Worm (Caenorhabditis elegans) whole organism, L4 larva: ENCODE measurements around the gene C07A12.18.
A peak's percentile ranks its signal among the peaks of the same experiment; 100 is the strongest.

Experiments used
- F44E2.7 ChIP-seq: fragments of 200-800 bp; sonication (Bioruptor generic); IDR thresholded peaks from 2 replicates; pipeline ENCODE4 v2.1.2; 2022; ENCODE audit warnings: missing genetic modification characterization, missing compliant biosample characterization
- R02D3.7 ChIP-seq: fragments of 150-350 bp; sonication (generic microtip); optimal IDR thresholded peaks from 3 replicates; lab custom pipeline; 2014; ENCODE audit warnings: missing biosample characterization, missing genetic modification characterization
- T20F7.1 ChIP-seq: fragments of 200-800 bp; sonication (Bioruptor generic); optimal IDR thresholded peaks from 2 replicates; lab custom pipeline; 2018; ENCODE audit warnings: mild to moderate bottlenecking, missing genetic modification characterization, missing compliant biosample characterization
- Y105C5A.15 ChIP-seq: fragments of 200-800 bp; sonication (Bioruptor generic); IDR thresholded peaks from 2 replicates; pipeline ENCODE4 v1.3.6; 2022; ENCODE audit warnings: missing genetic modification characterization, missing compliant biosample characterization
- Y48G9A.11 ChIP-seq: fragments of 200-800 bp; sonication (Bioruptor generic); IDR thresholded peaks from 2 replicates; pipeline ENCODE4 v1.3.6; 2022; ENCODE audit warnings: missing genetic modification reagents, missing genetic modification characterization, missing compliant biosample characterization
- Y5F2A.4 ChIP-seq: fragments of 200-800 bp; sonication (Bioruptor generic); optimal IDR thresholded peaks from 2 replicates; lab custom pipeline; 2018; ENCODE audit warnings: mild to moderate bottlenecking, missing genetic modification characterization, missing compliant biosample characterization
- ZK337.2 ChIP-seq: fragments of 200-800 bp; sonication (Bioruptor generic); IDR thresholded peaks from 2 replicates; pipeline ENCODE4 v1.3.6; 2022; ENCODE audit warnings: missing genetic modification reagents, missing genetic modification characterization, missing compliant biosample characterization
- arid-1 ChIP-seq: fragments of 200-800 bp; sonication (Bioruptor generic); conservative IDR thresholded peaks from 2 replicates; pipeline ENCODE4 v1.3.6; 2022; ENCODE audit warnings: missing genetic modification reagents, missing genetic modification characterization, missing compliant biosample characterization
- ceh-28 ChIP-seq: fragments of 150-350 bp; optimal IDR thresholded peaks from 2 replicates; lab custom pipeline; 2014; ENCODE audit warnings: missing biosample characterization, missing genetic modification reagents, missing genetic modification characterization
- ceh-32 ChIP-seq: sonication (generic microtip); optimal IDR thresholded peaks from 2 replicates; lab custom pipeline; 2016; ENCODE audit warnings: mild to moderate bottlenecking, missing genetic modification characterization, missing compliant biosample characterization; ENCODE audit not compliant: poor library complexity
- ceh-82 ChIP-seq: sonication (generic microtip); optimal IDR thresholded peaks from 2 replicates; lab custom pipeline; 2017; ENCODE audit warnings: missing biosample characterization, missing genetic modification characterization
- ctbp-1 ChIP-seq: fragments of 200-800 bp; sonication (Bioruptor generic); IDR thresholded peaks from 2 replicates; pipeline ENCODE4 v1.3.6; 2022; ENCODE audit warnings: missing genetic modification reagents, missing genetic modification characterization, missing compliant biosample characterization
- daf-16 ChIP-seq, 3 experiments: sonication (generic microtip); optimal IDR thresholded peaks; 2 replicates each; lab custom pipeline; 2016 to 2017; ENCODE audit warnings: missing genetic modification characterization in 3 of 3, missing genetic modification reagents in 3 of 3, mild to moderate bottlenecking in 2 of 3, missing compliant biosample characterization in 2 of 3, missing biosample characterization in 1 of 3, moderate library complexity in 1 of 3
- daf-8 ChIP-seq: fragments of 200-800 bp; sonication (Bioruptor generic); IDR thresholded peaks from 2 replicates; pipeline ENCODE4 v1.3.6; 2022; ENCODE audit warnings: missing genetic modification characterization, missing compliant biosample characterization
- dmd-6 ChIP-seq: fragments of 200-800 bp; sonication (Bioruptor generic); IDR thresholded peaks from 2 replicates; pipeline ENCODE4 v1.3.6; 2022; ENCODE audit warnings: missing genetic modification reagents, missing genetic modification characterization, missing compliant biosample characterization
- dmd-8 ChIP-seq: fragments of 200-800 bp; sonication (Bioruptor generic); IDR thresholded peaks from 2 replicates; pipeline ENCODE4 v1.3.6; 2022; ENCODE audit warnings: missing genetic modification characterization, missing compliant biosample characterization
- dpl-1 ChIP-seq: fragments of 150-350 bp; optimal IDR thresholded peaks from 2 replicates; lab custom pipeline; 2014; ENCODE audit warnings: missing biosample characterization, missing genetic modification reagents, missing genetic modification characterization
- dve-1 ChIP-seq: sonication (generic microtip); optimal IDR thresholded peaks from 2 replicates; lab custom pipeline; 2017; ENCODE audit warnings: antibody characterized with exemption, mild to moderate bottlenecking, missing genetic modification characterization, missing compliant biosample characterization; ENCODE audit not compliant: insufficient read depth
- egl-27 ChIP-seq: sonication (generic microtip); optimal IDR thresholded peaks from 3 replicates; lab custom pipeline; 2017; ENCODE audit warnings: missing biosample characterization, missing genetic modification reagents, missing genetic modification characterization
- hlh-11 ChIP-seq: fragments of 200-800 bp; sonication (Bioruptor generic); optimal IDR thresholded peaks from 2 replicates; lab custom pipeline; 2018; ENCODE audit warnings: mild to moderate bottlenecking, missing genetic modification characterization, missing compliant biosample characterization
- hlh-30 ChIP-seq: sonication (generic microtip); optimal IDR thresholded peaks from 2 replicates; lab custom pipeline; 2017; ENCODE audit warnings: antibody characterized with exemption, mild to moderate bottlenecking, missing genetic modification characterization, missing compliant biosample characterization; ENCODE audit not compliant: insufficient read depth
- jun-1 ChIP-seq: fragments of 150-350 bp; optimal IDR thresholded peaks from 2 replicates; lab custom pipeline; 2014; ENCODE audit warnings: missing biosample characterization, missing genetic modification reagents, missing genetic modification characterization
- lin-1 ChIP-seq: fragments of 200-800 bp; sonication (Bioruptor generic); IDR thresholded peaks from 2 replicates; pipeline ENCODE4 v1.3.6; 2022; ENCODE audit warnings: missing genetic modification reagents, missing genetic modification characterization, missing compliant biosample characterization
- lin-15B ChIP-seq: fragments of 150-350 bp; sonication (generic microtip); optimal IDR thresholded peaks from 3 replicates; lab custom pipeline; 2014; ENCODE audit warnings: missing biosample characterization, missing genetic modification characterization
- lin-39 ChIP-seq: fragments of 150-350 bp; optimal IDR thresholded peaks from 2 replicates; lab custom pipeline; 2014; ENCODE audit warnings: missing biosample characterization, missing genetic modification reagents, missing genetic modification characterization
- lsy-2 ChIP-seq, 2 experiments: fragments of 150-350 bp in 1 of 2; sonication (generic microtip) in 1 of 2; optimal IDR thresholded peaks; 2 replicates each; lab custom pipeline; 2014 to 2017; ENCODE audit warnings: missing biosample characterization in 2 of 2, missing genetic modification characterization in 2 of 2
- mep-1 ChIP-seq: fragments of 150-350 bp; sonication (generic microtip); optimal IDR thresholded peaks from 3 replicates; lab custom pipeline; 2014; ENCODE audit warnings: missing biosample characterization, missing genetic modification characterization
- mxl-2 ChIP-seq: fragments of 200-800 bp; sonication (Bioruptor generic); conservative IDR thresholded peaks from 2 replicates; pipeline ENCODE4 v1.3.6; 2022; ENCODE audit warnings: missing genetic modification reagents, missing genetic modification characterization, missing compliant biosample characterization
- mxl-3 ChIP-seq: fragments of 200-800 bp; sonication (Bioruptor generic); optimal IDR thresholded peaks from 2 replicates; lab custom pipeline; 2018; ENCODE audit warnings: mild to moderate bottlenecking, missing genetic modification characterization, missing compliant biosample characterization
- nhr-10 ChIP-seq: fragments of 150-350 bp; optimal IDR thresholded peaks from 2 replicates; lab custom pipeline; 2014; ENCODE audit warnings: missing biosample characterization, missing genetic modification characterization
- nhr-102 ChIP-seq: sonication (generic microtip); optimal IDR thresholded peaks from 2 replicates; lab custom pipeline; 2016; ENCODE audit warnings: mild to moderate bottlenecking, missing genetic modification characterization, moderate library complexity, missing compliant biosample characterization
- nhr-237 ChIP-seq: sonication (generic microtip); optimal IDR thresholded peaks from 2 replicates; lab custom pipeline; 2017; ENCODE audit warnings: missing biosample characterization, missing genetic modification characterization
- nhr-25 ChIP-seq: sonication (generic microtip); optimal IDR thresholded peaks from 2 replicates; lab custom pipeline; 2017; ENCODE audit warnings: missing genetic modification characterization, mild to moderate bottlenecking, missing compliant biosample characterization, antibody characterized with exemption, moderate library complexity, borderline replicate concordance; ENCODE audit not compliant: insufficient read depth
- nhr-28 ChIP-seq: fragments of 150-350 bp; optimal IDR thresholded peaks from 2 replicates; lab custom pipeline; 2014; ENCODE audit warnings: missing biosample characterization, missing genetic modification characterization
- nhr-42 ChIP-seq: fragments of 200-800 bp; sonication (Bioruptor generic); IDR thresholded peaks from 2 replicates; pipeline ENCODE4 v1.3.6; 2022; ENCODE audit warnings: missing genetic modification characterization, missing compliant biosample characterization
- nhr-48 ChIP-seq: sonication (generic microtip); optimal IDR thresholded peaks from 2 replicates; lab custom pipeline; 2016; ENCODE audit warnings: mild to moderate bottlenecking, missing genetic modification characterization, missing compliant biosample characterization
- nhr-6 ChIP-seq: fragments of 150-350 bp; optimal IDR thresholded peaks from 2 replicates; lab custom pipeline; 2014; ENCODE audit warnings: missing biosample characterization, missing genetic modification characterization
- nhr-77 ChIP-seq: fragments of 150-350 bp; optimal IDR thresholded peaks from 2 replicates; lab custom pipeline; 2014; ENCODE audit warnings: missing biosample characterization, missing genetic modification characterization
- pqm-1 ChIP-seq: sonication (generic microtip); optimal IDR thresholded peaks from 2 replicates; lab custom pipeline; 2017; ENCODE audit warnings: missing biosample characterization, missing genetic modification characterization
- snpc-1.2 ChIP-seq: fragments of 200-800 bp; sonication (Bioruptor generic); IDR thresholded peaks from 2 replicates; pipeline ENCODE4 v1.3.6; 2022; ENCODE audit warnings: missing genetic modification reagents, missing genetic modification characterization, missing compliant biosample characterization
- snpc-4 ChIP-seq: fragments of 150-350 bp; optimal IDR thresholded peaks from 2 replicates; lab custom pipeline; 2014; ENCODE audit warnings: missing biosample characterization, missing genetic modification characterization
- unc-130 ChIP-seq: sonication (generic microtip); optimal IDR thresholded peaks from 2 replicates; lab custom pipeline; 2016; ENCODE audit warnings: missing genetic modification reagents, missing genetic modification characterization, missing compliant biosample characterization
- unc-39 ChIP-seq: sonication (generic microtip); optimal IDR thresholded peaks from 2 replicates; lab custom pipeline; 2017; ENCODE audit warnings: missing biosample characterization, missing genetic modification characterization
- zag-1 ChIP-seq: fragments of 150-350 bp; optimal IDR thresholded peaks from 2 replicates; lab custom pipeline; 2014; ENCODE audit warnings: missing biosample characterization, missing genetic modification characterization
- ztf-11 ChIP-seq: fragments of 150-350 bp; optimal IDR thresholded peaks from 2 replicates; lab custom pipeline; 2014; ENCODE audit warnings: missing biosample characterization, missing genetic modification characterization

The C07A12.18 gene

DNA sequence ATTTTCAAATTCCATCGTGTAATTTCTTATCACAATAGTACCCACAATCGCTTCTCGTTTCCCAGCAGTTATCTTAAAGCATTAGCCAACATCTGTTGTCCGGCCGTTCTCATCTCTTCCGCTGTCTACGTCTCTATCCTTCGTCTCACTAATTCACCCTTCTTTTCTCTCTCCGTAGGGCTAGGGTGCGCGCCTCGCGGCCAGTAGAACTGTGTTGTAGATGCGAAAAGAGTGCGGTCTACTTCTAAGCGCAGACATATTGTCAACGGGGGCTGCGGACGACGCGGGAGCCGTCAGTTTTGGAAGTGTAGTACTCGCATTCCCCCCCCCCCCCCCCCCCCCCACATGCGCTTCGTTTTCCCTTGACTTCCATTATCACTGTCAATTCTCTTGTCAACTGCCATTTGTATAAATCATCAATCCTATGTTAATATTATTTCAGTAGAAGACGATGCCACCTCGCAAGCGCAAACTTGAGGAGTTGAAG is 36.0 kb downstream of the C07A12.18 start, which contains the start of gene spr-3 (continued):
- TF ChIP-seq mxl-3 (GFP tag; lab: Kevin White, UChicago), result peak; percentile 27
- no peak for TF ChIP-seq Y48G9A.11 (GFP tag; lab: Robert Waterston, UW)
- TF ChIP-seq nhr-25 (tag; lab: Kevin White, UChicago), result no peak
- no peak for TF ChIP-seq F44E2.7 (GFP tag; lab: Robert Waterston, UW)
- no peak for TF ChIP-seq nhr-42 (GFP tag; lab: Robert Waterston, UW)
- no peak for TF ChIP-seq daf-8 (GFP tag; lab: Robert Waterston, UW)
- TF ChIP-seq pqm-1 (tag; lab: Kevin White, UChicago), result no peak
- TF ChIP-seq nhr-48 (tag; lab: Kevin White, UChicago), result no peak
- TF ChIP-seq dpl-1 (GFP tag; lab: Kevin White, UChicago), result no peak
- no peak for TF ChIP-seq Y5F2A.4 (GFP tag; lab: Kevin White, UChicago)
- TF ChIP-seq ztf-11 (tag; lab: Kevin White, UChicago), result no peak
- TF ChIP-seq zag-1 (tag; lab: Kevin White, UChicago), result no peak
- TF ChIP-seq nhr-10 (tag; lab: Kevin White, UChicago), result no peak

ce11 chrX:4508209-4508608 is 41.5 kb downstream of the C07A12.18 start, which contains the start of gene rhi-1:
Gene rhi-1, plus strand, starts transcription at chrX:4508509.
- TF ChIP-seq ceh-28 (tag; lab: Kevin White, UChicago) (no peak), lsy-2 (tag; optimal IDR thresholded peaks at IDR 0.05; lab: Kevin White, UChicago) (peak in 1 of 2 experiments; percentile 13), unc-130 (no peak)

- no peak for TF ChIP-seq nhr-237
- TF ChIP-seq ZK337.2 (GFP tag; lab: Robert Waterston, UW), result no peak
- no peak for TF ChIP-seq ceh-82
- TF ChIP-seq dve-1 (tag; lab: Kevin White, UChicago), result peak; percentile 20
- no peak for TF ChIP-seq nhr-42 (GFP tag; lab: Robert Waterston, UW)
- TF ChIP-seq zag-1 (tag; lab: Kevin White, UChicago), result no peak
- TF ChIP-seq snpc-1.2 (GFP tag; lab: Robert Waterston, UW), result no peak
- no peak for TF ChIP-seq ctbp-1 (GFP tag; lab: Robert Waterston, UW)
- no peak for TF ChIP-seq jun-1 (tag; lab: Kevin White, UChicago)
- TF ChIP-seq hlh-11 (tag; lab: Kevin White, UChicago), result peak; percentile 49
- no peak for TF ChIP-seq ceh-32
- TF ChIP-seq lin-15B (tag; lab: Kevin White, UChicago), result no peak
- no peak for TF ChIP-seq snpc-4 (tag; lab: Kevin White, UChicago)
- no peak for TF ChIP-seq daf-16 (GFP tag; optimal IDR thresholded peaks at IDR 0.05; lab: Kevin White, UChicago)
- peak; percentile 76 for TF ChIP-seq daf-16 (tag; optimal IDR thresholded peaks at IDR 0.05; lab: Kevin White, UChicago)
- TF ChIP-seq dmd-8 (GFP tag; lab: Robert Waterston, UW), result no peak
- TF ChIP-seq nhr-28, result peak; percentile 77
- peak; percentile 48 for TF ChIP-seq mep-1 (tag; lab: Kevin White, UChicago)
- peak; percentile 37 for TF ChIP-seq dmd-6 (GFP tag; lab: Robert Waterston, UW)
- TF ChIP-seq ceh-28 (tag; lab: Kevin White, UChicago), result no peak
- no peak for TF ChIP-seq nhr-6 (tag; lab: Kevin White, UChicago)
- no peak for TF ChIP-seq egl-27 (tag; lab: Kevin White, UChicago)
- peak; percentile 29 for TF ChIP-seq pqm-1 (tag; lab: Kevin White, UChicago)
- peak; percentile 22 for TF ChIP-seq hlh-30 (tag; lab: Kevin White, UChicago)
- peak; percentile 13 for TF ChIP-seq T20F7.1
- no peak for TF ChIP-seq R02D3.7
- no peak for TF ChIP-seq Y105C5A.15 (GFP tag; lab: Robert Waterston, UW)
- no peak for TF ChIP-seq lin-39 (tag; lab: Kevin White, UChicago)
- TF ChIP-seq unc-39 (tag; lab: Kevin White, UChicago), result no peak
- no peak for TF ChIP-seq lin-1 (GFP tag; lab: Robert Waterston, UW)
- TF ChIP-seq mxl-2, result no peak
- TF ChIP-seq nhr-77 (tag; lab: Kevin White, UChicago), result peak; percentile 29
- no peak for TF ChIP-seq nhr-102 (tag; lab: Kevin White, UChicago)
- TF ChIP-seq arid-1 (GFP tag; lab: Robert Waterston, UW), result no peak
- peak; percentile 20 for TF ChIP-seq mxl-3 (GFP tag; lab: Kevin White, UChicago)
Observed at ce11 chrX:4507122-4507681, 42.5 kb downstream of the C07A12.18 start.
